Fruit fly (Drosophila melanogaster): ENCODE measurements around the gene Atg4a.

The Atg4a gene

DNA sequence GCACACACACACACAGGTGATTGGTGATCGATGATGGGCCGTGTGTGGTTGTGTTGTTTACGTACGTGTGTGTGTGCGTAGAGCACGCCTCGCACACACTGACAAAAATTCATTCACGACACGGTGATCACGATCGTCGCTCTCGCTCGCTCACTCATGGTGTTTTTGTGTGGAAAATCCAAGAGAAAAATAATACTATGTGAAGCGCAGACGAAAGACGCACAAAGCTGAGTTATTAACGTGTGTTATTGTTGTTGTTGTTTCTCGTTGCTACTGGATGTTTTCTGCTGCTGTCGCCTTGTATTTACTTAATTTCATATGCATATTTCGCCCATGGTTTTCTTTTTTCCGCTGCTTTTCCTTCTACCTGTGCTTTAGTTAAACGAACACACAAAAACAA is 3.7 kb upstream of the Atg4a start (continued):
- TF ChIP-seq CG30403 (GFP tag; optimal IDR thresholded peaks at IDR 0.05) (no peak), gsb-n (tag; optimal IDR thresholded peaks at IDR 0.05) (no peak), Usf (GFP tag; optimal IDR thresholded peaks at IDR 0.05) (no peak), ken (GFP tag; IDR thresholded peaks at IDR 0.05) (no peak), bbx (GFP tag; IDR thresholded peaks at IDR 0.05; ENCODE audit: partially characterized antibody) (no peak), sim (GFP tag; IDR thresholded peaks at IDR 0.05) (no peak), gcm2 (GFP tag; optimal IDR thresholded peaks at IDR 0.05) (no peak), MBD-R2 (GFP tag; IDR thresholded peaks at IDR 0.05) (no peak), otp (GFP tag; IDR thresholded peaks at IDR 0.05) (no peak), peb (GFP tag; IDR thresholded peaks at IDR 0.05) (no peak), CG6654 (GFP tag; optimal IDR thresholded peaks at IDR 0.05) (no peak), Mes4 (GFP tag; optimal IDR thresholded peaks at IDR 0.05) (no peak), kay (GFP tag; optimal IDR thresholded peaks at IDR 0.05) (no peak), lab (GFP tag; optimal IDR thresholded peaks at IDR 0.05) (peak; percentile 38), Lim3 (GFP tag; IDR thresholded peaks at IDR 0.05) (no peak), HmgZ (tag; optimal IDR thresholded peaks at IDR 0.05) (peak; percentile 32), salm (tag; optimal IDR thresholded peaks at IDR 0.05) (no peak), stc (GFP tag; IDR thresholded peaks at IDR 0.05) (no peak), CG18599 (GFP tag; optimal IDR thresholded peaks at IDR 0.05) (no peak), mirr (GFP tag; optimal IDR thresholded peaks at IDR 0.05) (peak; percentile 23), Myb (GFP tag; optimal IDR thresholded peaks at IDR 0.05) (no peak), CG4707 (GFP tag; optimal IDR thresholded peaks at IDR 0.05) (no peak), CG8944 (GFP tag; optimal IDR thresholded peaks at IDR 0.05) (no peak), YL-1 (GFP tag; optimal IDR thresholded peaks at IDR 0.05) (no peak), caup (GFP tag; optimal IDR thresholded peaks at IDR 0.05; ENCODE audit: severe bottlenecking) (peak; percentile 31), schlank (tag; optimal IDR thresholded peaks at IDR 0.05) (no peak), wor (GFP tag; IDR thresholded peaks at IDR 0.05) (no peak), CG15696 (tag; optimal IDR thresholded peaks at IDR 0.05) (no peak), gfzf (GFP tag; optimal IDR thresholded peaks at IDR 0.05) (no peak), ci (GFP tag; IDR thresholded peaks at IDR 0.05) (peak; percentile 50; the same call in 1 of the 3 replicates), org-1 (GFP tag; optimal IDR thresholded peaks at IDR 0.05) (no peak), Hr51 (GFP tag; optimal IDR thresholded peaks at IDR 0.05) (no peak), lov (optimal IDR thresholded peaks at IDR 0.05) (no peak), lov (GFP tag; IDR thresholded peaks at IDR 0.05) (no peak), CG12155 (GFP tag; optimal IDR thresholded peaks at IDR 0.05) (no peak), so (GFP tag; IDR thresholded peaks at IDR 0.05) (no peak), CG12744 (GFP tag; optimal IDR thresholded peaks at IDR 0.05) (no peak), Jarid2 (GFP tag; optimal IDR thresholded peaks at IDR 0.05) (no peak), pho (GFP tag; optimal IDR thresholded peaks at IDR 0.05) (no peak), CG4404 (GFP tag; IDR thresholded peaks at IDR 0.05) (no peak), Doc3 (GFP tag; IDR thresholded peaks at IDR 0.05; ENCODE audit: partially characterized antibody) (no peak), CG6683 (GFP tag; optimal IDR thresholded peaks at IDR 0.05) (no peak), CHES-1-like (GFP tag; optimal IDR thresholded peaks at IDR 0.05) (no peak), CG34422 (GFP tag; IDR thresholded peaks at IDR 0.05) (peak; percentile 28; the same call in 1 of the 3 replicates), CG13424 (tag; optimal IDR thresholded peaks at IDR 0.05) (no peak), zfh2 (GFP tag; optimal IDR thresholded peaks at IDR 0.05) (no peak), br (optimal IDR thresholded peaks at IDR 0.05) (no peak), cas (GFP tag; IDR thresholded peaks at IDR 0.05) (no peak), CG18764 (GFP tag; optimal IDR thresholded peaks at IDR 0.05) (no peak), CG7987 (GFP tag; optimal IDR thresholded peaks at IDR 0.05) (peak; percentile 48), psq (GFP tag; optimal IDR thresholded peaks at IDR 0.05) (no peak), her (GFP tag; optimal IDR thresholded peaks at IDR 0.05) (no peak), inv (GFP tag; IDR thresholded peaks at IDR 0.05; ENCODE audit: partially characterized antibody) (no peak)

Data from whole organism, embryonic.